Worm (Caenorhabditis elegans) whole organism, L2 larva: ENCODE measurements around the gene F48G7.13.

Source experiments
- R02D3.7 ChIP-seq: fragments of 150-350 bp; optimal IDR thresholded peaks from 2 replicates; lab custom pipeline; 2014; ENCODE audit warnings: missing biosample characterization, missing genetic modification characterization
- alr-1 ChIP-seq: fragments of 150-350 bp; optimal IDR thresholded peaks from 2 replicates; lab custom pipeline; 2014; ENCODE audit warnings: missing biosample characterization, missing genetic modification characterization
- aly-2 ChIP-seq: fragments of 150-350 bp; optimal IDR thresholded peaks from 2 replicates; lab custom pipeline; 2014; ENCODE audit warnings: missing biosample characterization, missing genetic modification characterization
- egl-27 ChIP-seq: sonication (generic microtip); optimal IDR thresholded peaks from 3 replicates; lab custom pipeline; 2017; ENCODE audit warnings: missing biosample characterization, missing genetic modification reagents, missing genetic modification characterization
- lin-11 ChIP-seq: fragments of 150-350 bp; sonication (generic microtip); optimal IDR thresholded peaks from 2 replicates; lab custom pipeline; 2014; ENCODE audit warnings: missing biosample characterization, missing genetic modification characterization, inconsistent platforms, mixed read lengths
- mbf-1 ChIP-seq: sonication (generic microtip); optimal IDR thresholded peaks from 2 replicates; lab custom pipeline; 2017; ENCODE audit warnings: missing biosample characterization, missing genetic modification characterization
- mdl-1 ChIP-seq, 2 experiments: fragments of 150-350 bp in 1 of 2; sonication (generic microtip) in 1 of 2; optimal IDR thresholded peaks; 2 replicates each; lab custom pipeline; 2017; ENCODE audit warnings: missing biosample characterization in 2 of 2, missing genetic modification characterization in 2 of 2
- nhr-237 ChIP-seq: fragments of 150-350 bp; optimal IDR thresholded peaks from 2 replicates; lab custom pipeline; 2014; ENCODE audit warnings: missing biosample characterization, missing genetic modification characterization
- skn-1 ChIP-seq: sonication (generic microtip); optimal IDR thresholded peaks from 2 replicates; lab custom pipeline; 2017; ENCODE audit warnings: missing biosample characterization, missing genetic modification characterization
- unc-39 ChIP-seq: fragments of 150-350 bp; optimal IDR thresholded peaks from 2 replicates; lab custom pipeline; 2014; ENCODE audit warnings: missing biosample characterization, missing genetic modification characterization
- unc-62 ChIP-seq: fragments of 150-350 bp; optimal IDR thresholded peaks from 2 replicates; lab custom pipeline; 2014; ENCODE audit warnings: missing biosample characterization, missing genetic modification reagents, missing genetic modification characterization

DNA sequence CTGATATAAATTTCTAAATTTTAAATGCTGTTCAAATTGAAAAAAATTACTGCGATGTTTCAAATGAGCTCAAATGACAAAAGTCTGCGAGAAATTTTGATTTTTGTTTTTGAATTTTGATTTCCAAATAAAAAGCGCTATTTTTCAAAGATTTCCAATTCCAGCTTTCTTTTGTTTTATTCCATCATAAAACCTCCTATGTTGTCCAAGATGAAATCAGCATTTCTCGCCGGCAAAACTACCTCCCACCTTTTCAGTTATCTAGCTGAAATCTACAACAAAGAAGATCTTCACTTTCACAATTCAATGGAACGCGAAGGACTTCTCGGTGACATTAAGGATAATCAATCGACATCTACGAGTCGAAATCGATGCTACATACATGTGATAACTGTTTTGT is 36.4 kb upstream of the F48G7.13 start, which contains the start of gene K06H6.4:
- TF ChIP-seq R02D3.7 (tag; lab: Kevin White, UChicago) = no peak
- TF ChIP-seq unc-62 = no peak
- TF ChIP-seq unc-39 (tag; lab: Kevin White, UChicago) = no peak
- no peak for TF ChIP-seq mbf-1 (tag; lab: Kevin White, UChicago)
- TF ChIP-seq skn-1 = no peak
- TF ChIP-seq lin-11 (tag; lab: Kevin White, UChicago) = no peak
- TF ChIP-seq mdl-1 (tag; optimal IDR thresholded peaks at IDR 0.05; lab: Kevin White, UChicago) = no peak
- no peak for TF ChIP-seq nhr-237 (tag; lab: Kevin White, UChicago)
- TF ChIP-seq alr-1 (tag; lab: Kevin White, UChicago) = no peak
- no peak for TF ChIP-seq egl-27 (tag; lab: Kevin White, UChicago)
- TF ChIP-seq aly-2 (tag; lab: Kevin White, UChicago) = no peak
